Worm (Caenorhabditis elegans): ENCODE data around the gene F58F12.12.
A peak's percentile ranks its signal among the peaks of the same experiment; 100 is the strongest.

The F58F12.12 gene

ce11 chrII:6348360-6348759, 32.6 kb upstream of the F58F12.12 start (continued):
- TF ChIP-seq C04F5.9 (tag; optimal IDR thresholded peaks at IDR 0.05), result peak; percentile 2
- peak; percentile 41 for TF ChIP-seq pax-3 (tag; optimal IDR thresholded peaks at IDR 0.05)
- TF ChIP-seq lin-14 (GFP tag; optimal IDR thresholded peaks at IDR 0.05), result peak; percentile 96
- peak; percentile 86 for TF ChIP-seq nhr-237 (tag; optimal IDR thresholded peaks at IDR 0.05)
- TF ChIP-seq sptf-1 (tag; optimal IDR thresholded peaks at IDR 0.05), result no peak
- TF ChIP-seq isw-1 (GFP tag; IDR thresholded peaks at IDR 0.05), result peak; percentile 67
- no peak for TF ChIP-seq unc-62 (GFP tag; optimal IDR thresholded peaks at IDR 0.05)
- peak; percentile 73 for TF ChIP-seq ceh-8 (GFP tag; optimal IDR thresholded peaks at IDR 0.05)
- peak; percentile 20 for TF ChIP-seq lin-15B (tag; optimal IDR thresholded peaks at IDR 0.05)
- no peak for TF ChIP-seq nhr-76 (tag; optimal IDR thresholded peaks at IDR 0.05)
- TF ChIP-seq ces-1 (GFP tag; optimal IDR thresholded peaks at IDR 0.05), result no peak
- TF ChIP-seq egl-13 (tag; optimal IDR thresholded peaks at IDR 0.05), result peak; percentile 46
- peak; percentile 90 for TF ChIP-seq xbp-1 (tag; optimal IDR thresholded peaks at IDR 0.05)
- peak; percentile 89 for TF ChIP-seq nhr-85 (tag)
- no peak for TF ChIP-seq Y116A8C.19 (tag; optimal IDR thresholded peaks at IDR 0.05; ENCODE audit: borderline replicate concordance)
- peak; percentile 69 for TF ChIP-seq sox-4 (tag; optimal IDR thresholded peaks at IDR 0.05)
- TF ChIP-seq dsc-1 (tag; optimal IDR thresholded peaks at IDR 0.05), result peak; percentile 82
- TF ChIP-seq grh-1 (GFP tag; IDR thresholded peaks at IDR 0.05), result peak; percentile 79
- peak; percentile 80 for TF ChIP-seq skn-1 (tag; optimal IDR thresholded peaks at IDR 0.05)
- no peak for TF ChIP-seq hlh-4 (tag; optimal IDR thresholded peaks at IDR 0.05)
- TF ChIP-seq nhr-20 (tag; optimal IDR thresholded peaks at IDR 0.05), result peak; percentile 97
- TF ChIP-seq ceh-90 (tag; optimal IDR thresholded peaks at IDR 0.05), result no peak
- TF ChIP-seq unc-86 (tag; optimal IDR thresholded peaks at IDR 0.05), result peak; percentile 91
- TF ChIP-seq snu-23 (GFP tag; optimal IDR thresholded peaks at IDR 0.05), result peak; percentile 98
- peak; percentile 47 to 61 for TF ChIP-seq egl-27 (tag; optimal IDR thresholded peaks at IDR 0.05)
- TF ChIP-seq fkh-8 (tag; optimal IDR thresholded peaks at IDR 0.05), result peak; percentile 88
- no peak for TF ChIP-seq nhr-28 (tag; optimal IDR thresholded peaks at IDR 0.05)
- no peak for TF ChIP-seq pqm-1 (tag; optimal IDR thresholded peaks at IDR 0.05)
- TF ChIP-seq nhr-71 (tag; optimal IDR thresholded peaks at IDR 0.05), result peak; percentile 97
- peak; percentile 22 for TF ChIP-seq sup-37 (GFP tag; optimal IDR thresholded peaks at IDR 0.05)
- peak; percentile 93 for TF ChIP-seq nhr-90 (tag; optimal IDR thresholded peaks at IDR 0.05; ENCODE audit: poor library complexity)
- TF ChIP-seq C16A3.4 (tag; optimal IDR thresholded peaks at IDR 0.05), result peak; percentile 83
- TF ChIP-seq mep-1 (tag; optimal IDR thresholded peaks at IDR 0.05), result peak; percentile 95
- TF ChIP-seq efl-3 (GFP tag; optimal IDR thresholded peaks at IDR 0.05), result no peak
- TF ChIP-seq nhr-11 (tag; optimal IDR thresholded peaks at IDR 0.05), result peak; percentile 68
- TF ChIP-seq unc-30 (tag; optimal IDR thresholded peaks at IDR 0.05), result no peak
- TF ChIP-seq rnt-1 (tag; optimal IDR thresholded peaks at IDR 0.05), result peak; percentile 90
- no peak for TF ChIP-seq ceh-63 (GFP tag; optimal IDR thresholded peaks at IDR 0.05)
- TF ChIP-seq mab-9 (GFP tag; IDR thresholded peaks at IDR 0.05), result peak; percentile 70
- no peak for TF ChIP-seq alr-1 (tag; optimal IDR thresholded peaks at IDR 0.05; ENCODE audit: borderline replicate concordance)
- TF ChIP-seq nhr-47 (tag; optimal IDR thresholded peaks at IDR 0.05), result peak; percentile 94
- peak; percentile 66 for TF ChIP-seq zip-4 (GFP tag; optimal IDR thresholded peaks at IDR 0.05)
- no peak for TF ChIP-seq C34B4.2 (tag; optimal IDR thresholded peaks at IDR 0.05)
- no peak for TF ChIP-seq F16B12.6 (tag; optimal IDR thresholded peaks at IDR 0.05)
- peak; percentile 93 for TF ChIP-seq jun-1 (tag; optimal IDR thresholded peaks at IDR 0.05)
- TF ChIP-seq unc-98 (GFP tag; IDR thresholded peaks at IDR 0.05), result no peak
- TF ChIP-seq ztf-11 (tag; optimal IDR thresholded peaks at IDR 0.05), result peak in 1 of 2 experiments; percentile 79
- peak; percentile 22 to 98 for TF ChIP-seq mdl-1 (tag; optimal IDR thresholded peaks at IDR 0.05)
- TF ChIP-seq ets-5 (GFP tag; IDR thresholded peaks at IDR 0.05), result no peak
- TF ChIP-seq zag-1 (tag; optimal IDR thresholded peaks at IDR 0.05), result no peak
- peak; percentile 79 for TF ChIP-seq elt-2 (tag; optimal IDR thresholded peaks at IDR 0.05)
- TF ChIP-seq ztf-4 (tag; optimal IDR thresholded peaks at IDR 0.05), result peak; percentile 96
- TF ChIP-seq aly-2 (tag; optimal IDR thresholded peaks at IDR 0.05), result no peak
